Worm (Caenorhabditis elegans) whole organism, late embryonic: ENCODE measurements around the gene anat-1.

Source experiments
- F13H6.1 ChIP-seq: sonication (generic microtip); optimal IDR thresholded peaks from 2 replicates; lab custom pipeline; 2016; ENCODE audit warnings: missing genetic modification characterization, missing compliant biosample characterization
- T23F11.4 ChIP-seq: fragments of 200-800 bp; sonication (Bioruptor generic); optimal IDR thresholded peaks from 2 replicates; lab custom pipeline; 2018; ENCODE audit warnings: mild to moderate bottlenecking, missing genetic modification characterization, missing compliant biosample characterization
- Y22D7AL.16 ChIP-seq: sonication (generic microtip); optimal IDR thresholded peaks from 2 replicates; lab custom pipeline; 2016; ENCODE audit warnings: missing genetic modification characterization, missing compliant biosample characterization
- ahr-1 ChIP-seq: sonication (generic microtip); optimal IDR thresholded peaks from 2 replicates; lab custom pipeline; 2016; ENCODE audit warnings: missing genetic modification characterization, missing compliant biosample characterization
- ceh-19 ChIP-seq: fragments of 200-800 bp; sonication (Bioruptor generic); optimal IDR thresholded peaks from 2 replicates; lab custom pipeline; 2018; ENCODE audit warnings: mild to moderate bottlenecking, missing genetic modification characterization, missing compliant biosample characterization
- ceh-2 ChIP-seq: sonication (generic microtip); optimal IDR thresholded peaks from 2 replicates; lab custom pipeline; 2016; ENCODE audit warnings: missing genotype, missing genetic modification characterization, missing compliant biosample characterization
- ceh-22 ChIP-seq: sonication (generic microtip); optimal IDR thresholded peaks from 2 replicates; lab custom pipeline; 2017; ENCODE audit warnings: missing biosample characterization, missing genetic modification characterization
- ceh-24 ChIP-seq: sonication (generic microtip); optimal IDR thresholded peaks from 2 replicates; lab custom pipeline; 2016; ENCODE audit warnings: mild to moderate bottlenecking, missing genetic modification characterization, missing compliant biosample characterization
- ceh-30 ChIP-seq: fragments of 150-350 bp; optimal IDR thresholded peaks from 2 replicates; lab custom pipeline; 2014; ENCODE audit warnings: missing biosample characterization, missing genetic modification characterization
- ceh-31 ChIP-seq: sonication (generic microtip); optimal IDR thresholded peaks from 2 replicates; lab custom pipeline; 2016; ENCODE audit warnings: missing genetic modification characterization, missing compliant biosample characterization
- ceh-45 ChIP-seq: fragments of 200-800 bp; sonication (Bioruptor generic); IDR thresholded peaks from 2 replicates; pipeline ENCODE4 v1.3.6; 2022; ENCODE audit warnings: missing genetic modification reagents, missing genetic modification characterization, missing compliant biosample characterization
- ceh-48 ChIP-seq: sonication (generic microtip); optimal IDR thresholded peaks from 2 replicates; lab custom pipeline; 2016; ENCODE audit warnings: missing genetic modification characterization, inconsistent platforms, missing compliant biosample characterization
- ceh-6 ChIP-seq: fragments of 200-800 bp; sonication (Bioruptor generic); optimal IDR thresholded peaks from 2 replicates; lab custom pipeline; 2018; ENCODE audit warnings: mild to moderate bottlenecking, missing genetic modification characterization, missing compliant biosample characterization
- ceh-9 ChIP-seq: sonication (generic microtip); optimal IDR thresholded peaks from 2 replicates; lab custom pipeline; 2016; ENCODE audit warnings: mild to moderate bottlenecking, missing genetic modification characterization, inconsistent platforms, missing compliant biosample characterization
- dmd-4 ChIP-seq: sonication (generic microtip); optimal IDR thresholded peaks from 2 replicates; lab custom pipeline; 2016; ENCODE audit warnings: borderline replicate concordance, missing genetic modification characterization, missing compliant biosample characterization
- elt-4 ChIP-seq: sonication (generic microtip); optimal IDR thresholded peaks from 2 replicates; lab custom pipeline; 2016; ENCODE audit warnings: missing genetic modification characterization, missing compliant biosample characterization
- gmeb-2 ChIP-seq: sonication (generic microtip); optimal IDR thresholded peaks from 2 replicates; lab custom pipeline; 2016; ENCODE audit warnings: missing genetic modification characterization, inconsistent platforms, missing compliant biosample characterization
- hlh-13 ChIP-seq: fragments of 200-800 bp; sonication (Bioruptor generic); optimal IDR thresholded peaks from 2 replicates; lab custom pipeline; 2018; ENCODE audit warnings: mild to moderate bottlenecking, missing genetic modification characterization, missing compliant biosample characterization
- hlh-15 ChIP-seq: sonication (generic microtip); optimal IDR thresholded peaks from 2 replicates; lab custom pipeline; 2016; ENCODE audit warnings: missing genetic modification characterization, missing compliant biosample characterization
- lin-11 ChIP-seq: fragments of 200-800 bp; sonication (Bioruptor generic); optimal IDR thresholded peaks from 2 replicates; lab custom pipeline; 2018; ENCODE audit warnings: mild to moderate bottlenecking, missing genetic modification characterization, missing compliant biosample characterization
- mec-3 ChIP-seq: sonication (generic microtip); optimal IDR thresholded peaks from 2 replicates; lab custom pipeline; 2016; ENCODE audit warnings: borderline replicate concordance, missing genetic modification characterization, missing compliant biosample characterization
- nfya-1 ChIP-seq: sonication (generic microtip); optimal IDR thresholded peaks from 2 replicates; lab custom pipeline; 2017; ENCODE audit warnings: missing genetic modification characterization, mild to moderate bottlenecking, missing compliant biosample characterization, antibody characterized with exemption, moderate library complexity
- nhr-11 ChIP-seq: fragments of 150-350 bp; optimal IDR thresholded peaks from 2 replicates; lab custom pipeline; 2014; ENCODE audit warnings: missing biosample characterization, missing genetic modification characterization
- npax-4 ChIP-seq: sonication (generic microtip); optimal IDR thresholded peaks from 2 replicates; lab custom pipeline; 2016; ENCODE audit warnings: missing genetic modification characterization, missing compliant biosample characterization
- odd-2 ChIP-seq: sonication (generic microtip); optimal IDR thresholded peaks from 2 replicates; lab custom pipeline; 2017; ENCODE audit warnings: antibody characterized with exemption, mild to moderate bottlenecking, missing genetic modification characterization, missing compliant biosample characterization
- pat-9 ChIP-seq: fragments of 200-800 bp; sonication (Bioruptor generic); optimal IDR thresholded peaks from 2 replicates; lab custom pipeline; 2018; ENCODE audit warnings: mild to moderate bottlenecking, missing genetic modification characterization, moderate library complexity, missing compliant biosample characterization
- pqm-1 ChIP-seq: sonication (generic microtip); optimal IDR thresholded peaks from 2 replicates; lab custom pipeline; 2016; ENCODE audit warnings: missing genetic modification characterization, missing compliant biosample characterization
- sox-2 ChIP-seq: fragments of 200-800 bp; sonication (Bioruptor generic); IDR thresholded peaks from 2 replicates; pipeline ENCODE4 v1.3.6; 2022; ENCODE audit warnings: missing genetic modification reagents, missing genetic modification characterization, missing compliant biosample characterization
- syd-9 ChIP-seq: sonication (generic microtip); optimal IDR thresholded peaks from 2 replicates; lab custom pipeline; 2016; ENCODE audit warnings: mild to moderate bottlenecking, missing genetic modification characterization, moderate library complexity, missing compliant biosample characterization
- tbx-7 ChIP-seq: sonication (generic microtip); optimal IDR thresholded peaks from 2 replicates; lab custom pipeline; 2016; ENCODE audit warnings: missing genotype, missing genetic modification characterization, missing compliant biosample characterization
- ttx-3 ChIP-seq: sonication (generic microtip); optimal IDR thresholded peaks from 2 replicates; lab custom pipeline; 2016; ENCODE audit warnings: missing genetic modification reagents, missing genetic modification characterization, missing compliant biosample characterization
- unc-3 ChIP-seq, 2 experiments: fragments of 200-800 bp in 1 of 2; sonication (Bioruptor generic) in 1 of 2; sonication (generic microtip) in 1 of 2; conservative IDR thresholded peaks in 1 of 2; optimal IDR thresholded peaks in 1 of 2; 2 replicates each; pipeline versions ENCODE4 v1.3.6 to Lab custom; 2016 to 2022; ENCODE audit warnings: missing compliant biosample characterization in 2 of 2, missing genetic modification characterization in 2 of 2, missing genetic modification reagents in 1 of 2
- unc-86 ChIP-seq: sonication (generic microtip); optimal IDR thresholded peaks from 2 replicates; lab custom pipeline; 2016; ENCODE audit warnings: missing genetic modification characterization, missing compliant biosample characterization
- zip-5 ChIP-seq: sonication (generic microtip); optimal IDR thresholded peaks from 2 replicates; lab custom pipeline; 2016; ENCODE audit warnings: missing genetic modification characterization, missing compliant biosample characterization

anat-1 gene

ce11 chrIV:6770407-6770883 lies at the start of gene anat-1:
TSS of gene anat-1 (plus strand) at chrIV:6770833.
- TF ChIP-seq nhr-11 (tag; lab: Kevin White, UChicago) (no peak), odd-2 (tag; lab: Kevin White, UChicago) (no peak)

DNA sequence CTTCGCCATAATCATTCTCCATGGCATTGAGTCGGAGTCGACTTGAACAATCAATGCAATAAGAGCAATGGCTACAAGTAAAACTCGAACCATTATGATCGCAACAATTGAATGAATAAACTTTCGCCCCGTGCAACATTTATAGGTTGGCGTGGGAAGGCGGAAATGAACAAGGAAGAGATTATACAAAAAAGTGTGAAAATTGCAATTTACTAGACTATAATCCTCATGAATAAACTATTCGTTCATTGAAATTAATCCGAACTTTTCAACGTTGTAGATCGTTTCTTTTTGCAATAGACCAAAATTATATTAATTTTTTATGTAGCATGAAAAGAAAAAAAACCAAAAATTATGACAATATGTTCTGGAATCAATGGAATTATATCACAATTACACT lies 30.4 kb upstream of the anat-1 start, which contains the start of gene Y73B6A.3:
TSS of gene Y73B6A.3 (minus strand) at position 101 of the 400 bp plus-strand sequence.
- TF ChIP-seq Y22D7AL.16 (tag; lab: Kevin White, UChicago) (no peak), unc-3 (GFP tag; conservative IDR thresholded peaks at IDR 0.05; lab: Robert Waterston, UW) (no peak), unc-3 (tag; optimal IDR thresholded peaks at IDR 0.05; lab: Kevin White, UChicago) (no peak), ttx-3 (no peak), ceh-9 (tag; lab: Kevin White, UChicago) (no peak), tbx-7 (tag; lab: Kevin White, UChicago) (no peak), T23F11.4 (GFP tag; lab: Kevin White, UChicago) (no peak), ceh-2 (tag; lab: Kevin White, UChicago) (no peak), ceh-48 (tag; lab: Kevin White, UChicago) (no peak), sox-2 (GFP tag; lab: Robert Waterston, UW) (no peak), gmeb-2 (no peak), ahr-1 (tag; lab: Kevin White, UChicago) (no peak), zip-5 (tag; lab: Kevin White, UChicago) (no peak)

DNA sequence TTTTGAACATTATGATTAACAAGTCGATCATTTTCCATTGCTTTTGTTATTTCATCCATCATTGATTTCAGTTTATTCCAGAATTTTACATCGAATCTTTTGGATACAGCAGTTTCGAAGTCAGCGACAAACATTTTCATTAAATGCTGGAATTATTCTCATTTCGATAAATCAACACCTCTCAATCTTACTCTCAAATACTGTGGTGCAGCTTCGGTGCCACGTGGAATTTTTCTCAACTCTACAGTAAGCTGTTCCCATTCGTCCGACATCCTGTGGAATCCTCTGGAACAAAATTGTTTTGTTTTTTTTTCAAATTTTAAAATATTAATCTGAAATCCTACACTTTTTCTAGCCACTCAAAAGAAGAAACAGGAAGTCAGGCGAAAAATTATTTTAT lies 28.5 kb upstream of the anat-1 start, which contains the start of gene smg-7:
TSS of gene smg-7 (minus strand) at position 285 of the 400 bp plus-strand sequence.
- no peak for TF ChIP-seq ceh-30 (tag; lab: Kevin White, UChicago)
- no peak for TF ChIP-seq mec-3
- TF ChIP-seq ceh-19 (GFP tag; lab: Kevin White, UChicago): no peak
- TF ChIP-seq lin-11 (tag; lab: Kevin White, UChicago): no peak
- TF ChIP-seq hlh-13 (GFP tag; lab: Kevin White, UChicago): no peak
- TF ChIP-seq pat-9 (tag; lab: Kevin White, UChicago): no peak
- no peak for TF ChIP-seq ceh-22 (tag; lab: Kevin White, UChicago)
- TF ChIP-seq hlh-15 (tag; lab: Kevin White, UChicago): no peak
- TF ChIP-seq F13H6.1 (tag; lab: Kevin White, UChicago): no peak

DNA sequence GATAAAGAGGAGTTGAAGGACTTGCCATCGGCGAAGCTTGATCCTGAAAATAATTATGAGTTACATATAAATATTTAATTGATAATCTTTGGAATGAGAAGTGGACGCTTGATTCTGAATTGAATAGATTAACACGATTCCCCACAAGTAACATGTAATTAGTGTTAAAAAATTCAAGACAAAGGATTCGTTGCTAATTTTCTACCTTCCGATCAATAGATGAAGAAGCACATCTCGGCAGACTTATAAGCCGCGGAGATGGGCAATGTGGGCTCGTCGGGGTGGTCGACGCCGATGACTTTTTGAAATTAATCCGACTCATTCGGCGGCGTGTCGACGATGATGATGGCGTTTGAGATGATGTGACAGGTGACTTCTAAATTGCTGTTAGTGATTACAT lies 23.6 kb upstream of the anat-1 start:
- no peak for TF ChIP-seq ceh-6 (GFP tag; lab: Kevin White, UChicago)
- TF ChIP-seq tbx-7 (tag; lab: Kevin White, UChicago): no peak
- no peak for TF ChIP-seq unc-86 (tag; lab: Kevin White, UChicago)
- TF ChIP-seq ceh-45 (GFP tag; lab: Robert Waterston, UW): no peak
- no peak for TF ChIP-seq elt-4
- TF ChIP-seq ahr-1 (tag; lab: Kevin White, UChicago): no peak
- no peak for TF ChIP-seq ceh-24 (tag; lab: Kevin White, UChicago)
- no peak for TF ChIP-seq pqm-1
- no peak for TF ChIP-seq ceh-31 (tag; lab: Kevin White, UChicago)
- no peak for TF ChIP-seq npax-4 (tag; lab: Kevin White, UChicago)
- no peak for TF ChIP-seq nhr-11 (tag; lab: Kevin White, UChicago)
- TF ChIP-seq lin-11 (tag; lab: Kevin White, UChicago): no peak
- no peak for TF ChIP-seq ceh-9 (tag; lab: Kevin White, UChicago)
- TF ChIP-seq nfya-1: no peak
- TF ChIP-seq dmd-4 (tag; lab: Kevin White, UChicago): no peak
- TF ChIP-seq pat-9 (tag; lab: Kevin White, UChicago): no peak
- no peak for TF ChIP-seq F13H6.1 (tag; lab: Kevin White, UChicago)
- TF ChIP-seq syd-9: no peak
- TF ChIP-seq zip-5 (tag; lab: Kevin White, UChicago): no peak
- no peak for TF ChIP-seq ceh-2 (tag; lab: Kevin White, UChicago)
